Worm (Caenorhabditis elegans) whole organism, young adult: ENCODE measurements around the gene pals-24.

Experiments used
- B0035.1 ChIP-seq: sonication (generic microtip); optimal IDR thresholded peaks from 2 replicates; lab custom pipeline; 2016; ENCODE audit warnings: missing genetic modification characterization, mild to moderate bottlenecking, missing compliant biosample characterization, missing genotype, missing genetic modification reagents
- B0261.1 ChIP-seq: sonication (generic microtip); optimal IDR thresholded peaks from 2 replicates; lab custom pipeline; 2016; ENCODE audit warnings: mild to moderate bottlenecking, missing genetic modification characterization, moderate library complexity, missing compliant biosample characterization
- C17E4.6 ChIP-seq: fragments of 200-800 bp; sonication (Bioruptor generic); IDR thresholded peaks from 2 replicates; pipeline ENCODE4 v1.3.6; 2022; ENCODE audit warnings: missing genetic modification reagents, missing genetic modification characterization, missing compliant biosample characterization
- D2030.7 ChIP-seq: fragments of 200-800 bp; sonication (Bioruptor generic); IDR thresholded peaks from 2 replicates; pipeline ENCODE4 v1.3.6; 2022; ENCODE audit warnings: missing genetic modification reagents, missing genetic modification characterization, missing compliant biosample characterization
- F33H1.4 ChIP-seq: fragments of 200-800 bp; sonication (Bioruptor generic); IDR thresholded peaks from 2 replicates; pipeline ENCODE4 v1.3.6; 2022; ENCODE audit warnings: missing genetic modification reagents, missing genetic modification characterization, missing compliant biosample characterization
- F49E8.2 ChIP-seq: sonication (generic microtip); optimal IDR thresholded peaks from 3 replicates; lab custom pipeline; 2017; ENCODE audit warnings: missing genetic modification characterization, mild to moderate bottlenecking, missing compliant biosample characterization, antibody characterized with exemption, moderate library complexity; ENCODE audit not compliant: insufficient read depth
- F55B11.4 ChIP-seq: sonication (generic microtip); optimal IDR thresholded peaks from 2 replicates; lab custom pipeline; 2016; ENCODE audit warnings: missing compliant biosample characterization, missing genetic modification characterization, borderline replicate concordance; ENCODE audit not compliant: insufficient read depth
- K12H6.12 ChIP-seq: fragments of 200-800 bp; sonication (Bioruptor generic); optimal IDR thresholded peaks from 2 replicates; lab custom pipeline; 2018; ENCODE audit warnings: mild to moderate bottlenecking, missing genetic modification characterization, missing compliant biosample characterization
- T07F8.4 ChIP-seq: sonication (generic microtip); optimal IDR thresholded peaks from 2 replicates; lab custom pipeline; 2016; ENCODE audit warnings: mild to moderate bottlenecking, missing genetic modification characterization, moderate library complexity, missing compliant biosample characterization
- Y53F4B.3 ChIP-seq: fragments of 200-800 bp; sonication (Bioruptor generic); IDR thresholded peaks from 2 replicates; pipeline ENCODE4 v1.3.6; 2022; ENCODE audit warnings: missing genetic modification reagents, missing genetic modification characterization, missing compliant biosample characterization
- Y56A3A.18 ChIP-seq: fragments of 200-800 bp; sonication (Bioruptor generic); IDR thresholded peaks from 2 replicates; pipeline ENCODE4 v1.3.6; 2022; ENCODE audit warnings: missing genetic modification reagents, missing genetic modification characterization, missing compliant biosample characterization
- Y67H2A.10 ChIP-seq: fragments of 200-800 bp; sonication (Bioruptor generic); conservative IDR thresholded peaks from 2 replicates; pipeline ENCODE4 v1.3.6; 2022; ENCODE audit warnings: missing genetic modification reagents, missing genetic modification characterization, missing compliant biosample characterization
- ama-1 ChIP-seq, 3 experiments: fragments of 150-350 bp in 1 of 3; sonication (generic microtip) in 2 of 3; optimal IDR thresholded peaks; 2 replicates each; lab custom pipeline; 2014 to 2018; ENCODE audit warnings: missing biosample characterization in 2 of 3, missing genetic modification characterization in 2 of 3, missing genetic modification reagents in 2 of 3
- attf-3 ChIP-seq: fragments of 200-800 bp; sonication (Bioruptor generic); conservative IDR thresholded peaks from 2 replicates; pipeline ENCODE4 v1.3.6; 2022; ENCODE audit warnings: missing genetic modification reagents, missing genetic modification characterization, missing compliant biosample characterization
- attf-6 ChIP-seq: fragments of 200-800 bp; sonication (Bioruptor generic); IDR thresholded peaks from 2 replicates; pipeline ENCODE4 v1.3.6; 2022; ENCODE audit warnings: missing genetic modification reagents, missing genetic modification characterization, missing compliant biosample characterization
- cebp-2 ChIP-seq: fragments of 200-800 bp; sonication (Bioruptor generic); IDR thresholded peaks from 2 replicates; pipeline ENCODE4 v1.3.6; 2022; ENCODE audit warnings: missing genetic modification characterization, missing compliant biosample characterization
- dpff-1 ChIP-seq: sonication (generic microtip); optimal IDR thresholded peaks from 2 replicates; lab custom pipeline; 2017; ENCODE audit warnings: mild to moderate bottlenecking, missing genetic modification characterization, missing compliant biosample characterization
- egl-44 ChIP-seq: fragments of 200-800 bp; sonication (Bioruptor generic); IDR thresholded peaks from 2 replicates; pipeline ENCODE4 v1.3.6; 2022; ENCODE audit warnings: missing genetic modification reagents, missing genetic modification characterization, missing compliant biosample characterization
- hrde-1 ChIP-seq: sonication (generic microtip); optimal IDR thresholded peaks from 2 replicates; lab custom pipeline; 2016; ENCODE audit warnings: missing genetic modification characterization, mild to moderate bottlenecking, missing compliant biosample characterization, moderate library complexity, missing genotype, missing genetic modification reagents, borderline replicate concordance
- lin-26 ChIP-seq: fragments of 200-800 bp; sonication (Bioruptor generic); IDR thresholded peaks from 2 replicates; pipeline ENCODE4 v1.3.6; 2022; ENCODE audit warnings: missing genetic modification reagents, missing genetic modification characterization, missing compliant biosample characterization
- lin-35 ChIP-seq, 3 experiments: fragments of 150-350 bp in 2 of 3; sonication (generic microtip) in 1 of 3; optimal IDR thresholded peaks; 2 replicates each; lab custom pipeline; 2014 to 2018; ENCODE audit warnings: missing biosample characterization in 3 of 3, missing genetic modification characterization in 3 of 3, missing genetic modification reagents in 3 of 3
- lin-54 ChIP-seq: fragments of 200-800 bp; sonication (Bioruptor generic); optimal IDR thresholded peaks from 2 replicates; lab custom pipeline; 2018; ENCODE audit warnings: mild to moderate bottlenecking, missing genetic modification characterization, missing compliant biosample characterization
- lsl-1 ChIP-seq: fragments of 200-800 bp; sonication (Bioruptor generic); optimal IDR thresholded peaks from 2 replicates; lab custom pipeline; 2018; ENCODE audit warnings: mild to moderate bottlenecking, missing genetic modification characterization, moderate library complexity, missing compliant biosample characterization
- lsy-27 ChIP-seq: sonication (generic microtip); optimal IDR thresholded peaks from 2 replicates; lab custom pipeline; 2017; ENCODE audit warnings: missing genetic modification characterization, mild to moderate bottlenecking, missing compliant biosample characterization, antibody characterized with exemption, missing genotype, borderline replicate concordance; ENCODE audit not compliant: insufficient read depth
- mes-4 ChIP-seq: sonication (generic microtip); optimal IDR thresholded peaks from 2 replicates; lab custom pipeline; 2016; ENCODE audit warnings: missing genotype, missing genetic modification characterization, missing compliant biosample characterization
- mxl-1 ChIP-seq: sonication (generic microtip); optimal IDR thresholded peaks from 2 replicates; lab custom pipeline; 2016; ENCODE audit warnings: missing genetic modification characterization, missing compliant biosample characterization
- nhr-90 ChIP-seq: sonication (generic microtip); optimal IDR thresholded peaks from 2 replicates; lab custom pipeline; 2016; ENCODE audit warnings: missing genotype, mild to moderate bottlenecking, missing genetic modification characterization, missing compliant biosample characterization
- rec-8 ChIP-seq, 2 experiments: sonication (generic microtip); optimal IDR thresholded peaks; 2 replicates each; lab custom pipeline; 2016; ENCODE audit warnings: mild to moderate bottlenecking in 2 of 2, missing genetic modification characterization in 2 of 2, missing genetic modification reagents in 2 of 2, missing genotype in 2 of 2, missing biosample characterization in 1 of 2, missing compliant biosample characterization in 1 of 2, moderate library complexity in 1 of 2
- rpc-1 ChIP-seq, 2 experiments: fragments of 150-350 bp in 1 of 2; sonication (generic microtip) in 1 of 2; optimal IDR thresholded peaks; 2 replicates each; lab custom pipeline; 2014 to 2018; ENCODE audit warnings: missing biosample characterization in 1 of 2, missing genetic modification characterization in 1 of 2, missing genetic modification reagents in 1 of 2, missing genotype in 1 of 2
- sdz-38 ChIP-seq: sonication (generic microtip); optimal IDR thresholded peaks from 2 replicates; lab custom pipeline; 2016; ENCODE audit warnings: missing genotype, missing genetic modification characterization, missing compliant biosample characterization
- snpc-1.1 ChIP-seq: sonication (generic microtip); optimal IDR thresholded peaks from 2 replicates; lab custom pipeline; 2017; ENCODE audit warnings: missing genetic modification characterization, mild to moderate bottlenecking, missing compliant biosample characterization, antibody characterized with exemption, moderate library complexity, missing genotype, missing genetic modification reagents; ENCODE audit not compliant: insufficient read depth
- snpc-1.3 ChIP-seq: sonication (generic microtip); optimal IDR thresholded peaks from 2 replicates; lab custom pipeline; 2017; ENCODE audit warnings: missing genetic modification characterization, mild to moderate bottlenecking, missing compliant biosample characterization, antibody characterized with exemption, moderate library complexity, missing genotype, missing genetic modification reagents; ENCODE audit not compliant: insufficient read depth
- snpc-4 ChIP-seq, 5 experiments: fragments of 150-350 bp in 1 of 5; sonication (generic microtip) in 4 of 5; optimal IDR thresholded peaks; 2 replicates each; lab custom pipeline; 2014 to 2018; ENCODE audit warnings: missing genetic modification characterization in 5 of 5, missing biosample characterization in 3 of 5, antibody characterized with exemption in 2 of 5, mild to moderate bottlenecking in 2 of 5, missing compliant biosample characterization in 2 of 5, missing genotype in 2 of 5, moderate library complexity in 2 of 5, missing genetic modification reagents in 1 of 5
- tlf-1 ChIP-seq: fragments of 200-800 bp; sonication (Bioruptor generic); optimal IDR thresholded peaks from 2 replicates; lab custom pipeline; 2018; ENCODE audit warnings: mild to moderate bottlenecking, missing genetic modification characterization, missing compliant biosample characterization
- zfh-2 ChIP-seq: fragments of 200-800 bp; sonication (Bioruptor generic); conservative IDR thresholded peaks from 2 replicates; pipeline ENCODE4 v1.3.6; 2022; ENCODE audit warnings: missing genetic modification reagents, missing genetic modification characterization, missing compliant biosample characterization
- ztf-18 ChIP-seq: sonication (generic microtip); optimal IDR thresholded peaks from 2 replicates; lab custom pipeline; 2016; ENCODE audit warnings: missing genotype, mild to moderate bottlenecking, missing genetic modification characterization, missing compliant biosample characterization
- ztf-26 ChIP-seq: sonication (generic microtip); optimal IDR thresholded peaks from 2 replicates; lab custom pipeline; 2017; ENCODE audit warnings: missing genetic modification characterization, missing compliant biosample characterization

pals-24 gene

DNA sequence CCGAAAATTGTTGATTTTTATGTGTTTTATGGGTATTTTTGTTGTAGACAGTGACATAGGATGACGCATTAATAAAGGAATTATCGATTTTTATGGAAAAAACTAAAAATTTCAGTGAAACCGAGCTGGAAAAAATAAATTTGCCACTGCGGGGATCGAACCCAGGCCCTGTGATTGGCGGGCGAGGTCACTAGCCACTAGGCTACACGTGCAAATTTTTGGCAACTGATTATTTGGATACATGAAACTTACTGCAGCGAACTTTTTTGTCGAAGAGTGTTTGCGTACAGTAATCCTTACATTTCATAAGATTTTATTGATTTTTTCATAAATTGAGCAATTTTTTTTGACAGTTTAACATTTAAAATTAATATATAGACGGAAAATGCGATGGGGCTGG, 31.1 kb upstream of the pals-24 start (continued):
- TF ChIP-seq dpff-1 (tag; lab: Kevin White, UChicago) (no peak), cebp-2 (GFP tag; lab: Robert Waterston, UW) (peak; percentile 73; the same call in 1 of the 2 replicates), mes-4 (tag; lab: Kevin White, UChicago) (peak; percentile 8), snpc-4 (GFP tag; optimal IDR thresholded peaks at IDR 0.05; lab: Kevin White, UChicago) (peak; percentile 49), snpc-4 (tag; optimal IDR thresholded peaks at IDR 0.05; lab: Kevin White, UChicago) (peak in 3 of 4 experiments; percentile 49 to 67 (median 61)), Y67H2A.10 (no peak), tlf-1 (GFP tag; lab: Kevin White, UChicago) (peak; percentile 63), D2030.7 (GFP tag; lab: Robert Waterston, UW) (peak; percentile 91), T07F8.4 (tag; lab: Kevin White, UChicago) (peak; percentile 19), nhr-90 (tag; lab: Kevin White, UChicago) (peak; percentile 67), snpc-1.3 (tag; lab: Kevin White, UChicago) (peak; percentile 85), lin-35 (GFP tag; optimal IDR thresholded peaks at IDR 0.05; lab: Kevin White, UChicago) (peak in 1 of 3 experiments; percentile 56), hrde-1 (tag; lab: Kevin White, UChicago) (peak; percentile 65), C17E4.6 (GFP tag; lab: Robert Waterston, UW) (peak; percentile 71), F33H1.4 (GFP tag; lab: Robert Waterston, UW) (peak; percentile 37; the same call in 1 of the 2 replicates), rec-8 (tag; optimal IDR thresholded peaks at IDR 0.05; lab: Kevin White, UChicago) (peak; percentile 29 to 54), ztf-26 (tag; lab: Kevin White, UChicago) (no peak), Y56A3A.18 (GFP tag; lab: Robert Waterston, UW) (peak; percentile 83; the same call in 1 of the 2 replicates), snpc-1.1 (peak; percentile 16), mxl-1 (peak; percentile 38), ama-1 (optimal IDR thresholded peaks at IDR 0.05; lab: Kevin White, UChicago) (no peak), ama-1 (GFP tag; optimal IDR thresholded peaks at IDR 0.05; lab: Kevin White, UChicago) (peak; percentile 46 to 81), lsl-1 (GFP tag; lab: Kevin White, UChicago) (peak; percentile 51), attf-3 (GFP tag; lab: Robert Waterston, UW) (peak; percentile 78), sdz-38 (tag; lab: Kevin White, UChicago) (no peak), F55B11.4 (tag; lab: Kevin White, UChicago) (no peak), ztf-18 (tag; lab: Kevin White, UChicago) (peak; percentile 32), F49E8.2 (peak; percentile 64)

- TF ChIP-seq Y53F4B.3 (GFP tag; lab: Robert Waterston, UW) (no peak), rec-8 (tag; optimal IDR thresholded peaks at IDR 0.05; lab: Kevin White, UChicago) (no peak), ama-1 (optimal IDR thresholded peaks at IDR 0.05; lab: Kevin White, UChicago) (no peak), ama-1 (GFP tag; optimal IDR thresholded peaks at IDR 0.05; lab: Kevin White, UChicago) (no peak), lin-26 (GFP tag; lab: Robert Waterston, UW) (no peak), lin-54 (GFP tag; lab: Kevin White, UChicago) (no peak), B0261.1 (tag; lab: Kevin White, UChicago) (no peak), snpc-1.1 (no peak), B0035.1 (tag; lab: Kevin White, UChicago) (no peak), lsy-27 (tag; lab: Kevin White, UChicago) (no peak), zfh-2 (no peak), egl-44 (no peak), rpc-1 (optimal IDR thresholded peaks at IDR 0.05; lab: Kevin White, UChicago) (no peak), rpc-1 (tag; optimal IDR thresholded peaks at IDR 0.05; lab: Kevin White, UChicago) (no peak), attf-6 (GFP tag; lab: Robert Waterston, UW) (no peak), K12H6.12 (tag; lab: Kevin White, UChicago) (no peak)
Measured at ce11 chrIII:92247-92646, 28.0 kb upstream of the pals-24 start.
